Worm (Caenorhabditis elegans): ENCODE data around the gene nspc-17.

nspc-17 gene

DNA sequence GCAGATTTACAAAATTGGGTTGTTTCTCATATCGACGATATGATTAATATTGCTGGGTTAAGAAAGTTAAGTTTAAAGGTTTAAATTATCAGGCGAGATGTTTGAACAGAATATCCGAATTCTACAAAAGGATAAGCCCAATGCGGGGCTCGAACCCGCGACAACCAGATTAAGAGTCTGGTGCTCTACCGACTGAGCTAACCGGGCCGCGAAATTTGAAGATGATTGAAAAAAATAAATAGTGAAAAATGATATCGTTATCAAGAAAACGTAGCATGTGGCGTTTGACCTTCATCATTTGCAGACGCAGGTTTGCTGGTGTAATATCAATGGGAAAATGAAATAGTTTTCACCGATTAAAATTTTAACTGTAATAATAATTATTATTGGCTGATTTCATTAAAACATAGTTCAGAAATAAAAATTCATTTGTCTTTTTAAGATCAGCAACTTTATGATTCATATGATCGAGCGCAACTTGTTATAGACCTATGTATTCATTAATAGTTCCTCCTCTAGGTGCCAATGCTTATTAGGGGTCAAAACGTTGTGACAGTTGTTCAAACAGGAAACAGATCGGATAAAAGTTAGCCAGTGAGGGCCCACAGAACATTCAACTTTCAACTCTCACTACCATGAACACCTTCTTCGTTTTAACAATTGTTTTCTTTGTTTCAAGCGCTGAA is 46.1 kb downstream of the nspc-17 start, which contains the start of gene M163.11 (continued):
- TF ChIP-seq chd-7 (tag; optimal IDR thresholded peaks at IDR 0.05) (peak; percentile 61), unc-130 (GFP tag; optimal IDR thresholded peaks at IDR 0.05) (no peak), mes-4 (tag; optimal IDR thresholded peaks at IDR 0.05) (peak; percentile 61), hmg-20 (GFP tag; IDR thresholded peaks at IDR 0.05) (peak; percentile 67; the same call in 1 of the 2 replicates), ztf-22 (GFP tag; optimal IDR thresholded peaks at IDR 0.05) (no peak), egl-18 (GFP tag; IDR thresholded peaks at IDR 0.05) (no peak), ceh-40 (GFP tag; IDR thresholded peaks at IDR 0.05) (peak; percentile 86), B0261.1 (tag; optimal IDR thresholded peaks at IDR 0.05) (peak; percentile 82), nhr-80 (tag; optimal IDR thresholded peaks at IDR 0.05) (peak; percentile 8), rec-8 (tag; optimal IDR thresholded peaks at IDR 0.05) (peak; percentile 55 to 57), ama-1 (optimal IDR thresholded peaks at IDR 0.05) (no peak), ama-1 (GFP tag; optimal IDR thresholded peaks at IDR 0.05) (peak; percentile 42 to 92), let-526 (GFP tag; IDR thresholded peaks at IDR 0.05) (no peak), xnd-1 (tag; optimal IDR thresholded peaks at IDR 0.05) (no peak), ceh-27 (GFP tag; optimal IDR thresholded peaks at IDR 0.05) (no peak), K12H6.12 (tag; optimal IDR thresholded peaks at IDR 0.05) (no peak), bed-2 (GFP tag; IDR thresholded peaks at IDR 0.05) (no peak), lir-1 (GFP tag; conservative IDR thresholded peaks at IDR 0.05) (0 out of 2 replicates have a peak, but pooled peaks have one; percentile 21), madf-10 (tag; optimal IDR thresholded peaks at IDR 0.05) (peak; percentile 39), nfyb-1 (GFP tag; IDR thresholded peaks at IDR 0.05) (peak; percentile 82), lag-1 (GFP tag; IDR thresholded peaks at IDR 0.05) (no peak), Y53F4B.3 (GFP tag; IDR thresholded peaks at IDR 0.05) (no peak), B0019.2 (GFP tag; conservative IDR thresholded peaks at IDR 0.05) (no peak), lsy-27 (tag; optimal IDR thresholded peaks at IDR 0.05; ENCODE audit: borderline replicate concordance, insufficient read depth) (peak; percentile 56), attf-3 (GFP tag; conservative IDR thresholded peaks at IDR 0.05) (0 out of 2 replicates have a peak, but pooled peaks have one; percentile 17), snpc-1.1 (tag; optimal IDR thresholded peaks at IDR 0.05; ENCODE audit: insufficient read depth) (peak; percentile 71), F57A8.1 (GFP tag; optimal IDR thresholded peaks at IDR 0.05) (no peak), zfh-2 (GFP tag; conservative IDR thresholded peaks at IDR 0.05) (no peak), snpc-3.4 (tag; optimal IDR thresholded peaks at IDR 0.05) (peak; percentile 86), Y53G8AR.9 (GFP tag; conservative IDR thresholded peaks at IDR 0.05) (no peak), cebp-2 (GFP tag; IDR thresholded peaks at IDR 0.05) (0 out of 2 replicates have a peak, but pooled peaks have one; percentile 77), cebp-1 (GFP tag; IDR thresholded peaks at IDR 0.05) (0 out of 2 replicates have a peak, but pooled peaks have one; percentile 22), cebp-1 (tag; optimal IDR thresholded peaks at IDR 0.05) (peak; percentile 17), bed-1 (GFP tag; IDR thresholded peaks at IDR 0.05) (no peak), ccch-3 (GFP tag; optimal IDR thresholded peaks at IDR 0.05) (no peak), Y67H2A.10 (GFP tag; conservative IDR thresholded peaks at IDR 0.05) (no peak), hlh-12 (tag; optimal IDR thresholded peaks at IDR 0.05) (peak; percentile 44), ztf-6 (GFP tag; IDR thresholded peaks at IDR 0.05) (0 out of 2 replicates have a peak, but pooled peaks have one; percentile 13), egl-44 (GFP tag; IDR thresholded peaks at IDR 0.05) (0 out of 2 replicates have a peak, but pooled peaks have one; percentile 46), T07F8.4 (tag; optimal IDR thresholded peaks at IDR 0.05) (peak; percentile 58), ztf-28 (GFP tag; IDR thresholded peaks at IDR 0.05) (no peak), nfya-2 (GFP tag; IDR thresholded peaks at IDR 0.05) (no peak), snpc-1.3 (tag; optimal IDR thresholded peaks at IDR 0.05; ENCODE audit: insufficient read depth) (peak; percentile 63), ceh-58 (GFP tag; IDR thresholded peaks at IDR 0.05) (no peak), F52B5.7 (tag; optimal IDR thresholded peaks at IDR 0.05) (no peak), rpc-1 (optimal IDR thresholded peaks at IDR 0.05) (peak; percentile 85), rpc-1 (tag; optimal IDR thresholded peaks at IDR 0.05) (peak; percentile 92), ceh-79 (tag; optimal IDR thresholded peaks at IDR 0.05) (no peak)

All from whole organism, young adult.